Worm (Caenorhabditis elegans): ENCODE measurements around the gene slc-25A29.

Gene slc-25A29

DNA sequence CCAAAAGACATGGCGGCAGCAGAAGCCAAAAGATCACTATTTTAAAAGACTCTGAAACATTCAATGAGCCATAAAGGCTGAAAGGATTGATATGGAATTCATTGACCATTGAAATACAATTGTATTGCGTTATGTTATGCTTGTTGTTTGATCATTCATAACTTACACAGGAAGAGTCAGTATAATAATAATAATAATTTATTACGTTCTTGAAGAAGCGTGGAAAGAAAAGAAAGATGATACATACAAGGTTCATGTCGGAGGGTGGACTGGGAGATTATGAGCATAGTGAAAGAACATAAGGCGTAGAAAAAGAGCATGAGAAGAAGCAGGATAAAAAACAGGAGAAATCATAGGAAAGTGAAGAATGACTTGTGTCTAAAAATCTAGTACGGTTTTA is 17.9 kb downstream of the slc-25A29 start, which contains the start of gene F43D2.7:
TSS of gene F43D2.7 (minus strand) at position 101 of the 400 bp plus-strand sequence.
- TF ChIP-seq unc-62 (GFP tag; optimal IDR thresholded peaks at IDR 0.05) = no peak

DNA sequence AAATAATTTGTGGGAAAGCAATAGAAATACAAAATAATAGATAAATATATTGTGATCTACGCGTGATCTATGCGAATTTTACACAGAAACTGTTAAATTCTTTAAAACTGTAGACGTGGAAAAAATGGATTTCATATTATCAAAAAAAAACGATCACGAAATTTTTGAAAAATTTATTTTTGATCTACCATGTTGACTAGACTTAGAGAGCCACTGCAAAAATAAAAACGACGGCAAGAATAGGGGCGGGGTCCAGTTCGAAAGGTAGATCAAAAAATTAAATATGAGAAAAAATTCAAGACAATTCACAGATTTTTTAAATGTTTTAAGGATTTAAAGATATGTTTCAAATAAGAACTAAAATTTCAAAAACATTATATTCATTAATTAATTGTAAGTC is 19.9 kb downstream of the slc-25A29 start:
- TF ChIP-seq unc-62 (GFP tag; optimal IDR thresholded peaks at IDR 0.05) = no peak

DNA sequence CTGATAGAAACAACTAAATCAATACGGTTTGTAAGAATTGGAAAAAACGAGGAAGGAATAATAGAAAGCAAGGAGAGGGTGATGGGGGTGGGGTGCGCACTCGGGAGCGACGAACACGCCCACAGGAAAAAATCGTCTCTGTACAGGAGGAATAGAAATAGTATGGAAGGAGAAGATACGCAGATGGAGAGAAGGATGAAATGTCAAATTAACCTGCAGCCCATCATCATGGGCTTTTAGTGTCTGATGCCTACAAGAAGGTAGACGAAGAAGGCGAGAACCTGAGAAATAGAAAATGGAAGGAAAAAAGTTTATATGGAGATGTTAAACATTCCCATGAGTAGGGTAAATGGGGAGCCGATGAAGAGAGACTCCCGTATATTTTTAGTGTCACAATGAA is 22.9 kb downstream of the slc-25A29 start, which contains the start of gene F43D2.6:
TSS of gene F43D2.6 (minus strand) at position 62 of the 400 bp plus-strand sequence.
- no peak for TF ChIP-seq unc-62 (GFP tag; optimal IDR thresholded peaks at IDR 0.05)

DNA sequence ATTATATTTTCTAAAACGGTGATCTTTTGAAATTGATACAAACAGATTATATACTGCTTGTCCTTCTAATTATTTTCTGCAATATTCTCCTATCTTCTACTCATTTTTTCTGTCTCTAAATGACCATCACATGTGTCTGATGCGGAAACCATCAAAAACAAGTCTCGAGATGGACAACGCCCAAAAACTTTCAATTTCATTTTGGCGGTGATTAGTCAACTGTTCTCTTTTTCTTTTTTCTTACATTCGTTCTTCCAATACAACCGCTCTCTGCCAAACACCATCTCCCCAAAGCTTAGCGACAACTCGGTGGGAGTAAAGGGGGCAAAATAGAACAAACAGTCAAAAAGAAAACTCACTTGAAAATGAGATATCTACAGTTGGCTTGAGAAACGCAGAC is 24.7 kb downstream of the slc-25A29 start:
- TF ChIP-seq unc-62 (GFP tag; optimal IDR thresholded peaks at IDR 0.05) = no peak

DNA sequence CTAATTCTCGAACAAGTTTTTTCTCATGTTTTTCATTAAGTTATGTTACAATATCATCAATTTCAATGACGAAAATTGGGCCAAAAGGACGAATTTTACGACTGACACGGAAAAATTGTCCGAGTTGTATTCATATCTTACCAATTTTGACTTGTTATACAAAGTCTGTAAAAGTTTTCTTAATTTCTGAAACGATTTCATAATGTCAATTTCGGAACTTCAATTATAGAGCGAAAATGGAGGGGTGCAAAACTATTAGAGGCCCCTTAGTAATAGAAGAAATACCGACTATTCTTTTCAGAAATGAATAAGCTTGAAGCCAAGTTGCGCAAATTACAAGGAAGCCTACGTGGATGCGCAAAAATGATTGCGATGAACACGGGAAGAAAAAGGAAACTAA is 26.4 kb downstream of the slc-25A29 start, which contains the start of gene F43D2.3:
TSS of gene F43D2.3 (plus strand) at position 301 of the 400 bp plus-strand sequence.
- no peak for TF ChIP-seq unc-62 (GFP tag; optimal IDR thresholded peaks at IDR 0.05)

DNA sequence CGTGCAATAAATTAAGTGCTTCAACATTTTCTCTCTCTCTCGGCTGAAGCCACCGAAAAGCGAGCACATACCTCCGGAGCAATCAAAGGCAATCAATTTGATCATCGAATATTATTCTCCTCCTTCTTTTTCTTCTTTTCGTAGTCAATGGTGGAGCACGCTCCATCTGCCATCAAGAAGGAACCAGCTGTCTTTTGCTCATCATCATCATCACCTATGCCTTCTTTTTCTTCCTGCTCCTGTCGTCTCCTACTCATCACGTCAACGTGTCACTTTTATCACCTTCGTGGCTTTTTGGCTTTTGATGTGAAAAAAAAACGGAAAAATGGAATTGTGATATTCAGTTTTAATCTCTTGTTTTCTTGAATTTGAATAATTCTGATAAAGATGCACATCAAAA is 32.3 kb downstream of the slc-25A29 start:
- no peak for TF ChIP-seq unc-62 (GFP tag; optimal IDR thresholded peaks at IDR 0.05)

DNA sequence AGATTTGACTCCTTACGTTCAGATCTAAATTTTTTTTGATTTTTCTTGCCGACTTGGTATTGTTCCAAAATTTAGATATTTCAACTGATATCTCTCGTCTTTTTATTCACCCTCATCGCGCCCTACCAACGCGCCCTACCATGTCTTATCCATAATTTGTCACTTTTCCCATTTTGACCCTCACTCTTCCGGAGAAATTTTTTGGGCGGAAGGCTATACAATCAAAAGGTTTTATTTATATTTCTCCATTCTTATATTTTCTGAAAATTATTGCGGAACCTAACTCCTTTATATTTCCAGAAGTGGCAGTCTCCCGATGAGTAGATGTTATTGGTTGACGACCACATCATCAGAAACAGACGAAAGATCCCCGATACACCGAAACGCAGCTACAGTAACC is 37.1 kb downstream of the slc-25A29 start, which contains the start of gene hot-1:
TSS of gene hot-1 (plus strand) at position 301 of the 400 bp plus-strand sequence.
- no peak for TF ChIP-seq unc-62 (GFP tag; optimal IDR thresholded peaks at IDR 0.05)

DNA sequence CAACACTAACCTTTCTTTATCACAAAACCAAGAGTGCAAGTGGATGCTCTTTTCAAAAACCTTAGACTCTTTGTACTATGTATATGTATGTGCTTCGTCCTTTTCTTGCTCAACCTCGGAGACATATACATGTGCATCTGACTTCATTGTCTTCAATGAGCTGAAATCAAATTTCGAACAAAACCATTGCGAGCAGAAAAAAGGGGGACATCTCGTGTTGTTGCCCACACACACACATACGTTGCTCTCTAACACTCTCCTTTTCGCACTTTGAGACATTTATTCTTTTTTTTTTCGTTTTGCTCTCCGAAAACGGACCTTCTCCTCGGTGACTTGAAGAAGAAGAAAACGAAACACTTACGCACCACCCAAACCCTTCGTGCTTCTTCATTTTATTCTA is 37.7 kb downstream of the slc-25A29 start:
- no peak for TF ChIP-seq unc-62 (GFP tag; optimal IDR thresholded peaks at IDR 0.05)

DNA sequence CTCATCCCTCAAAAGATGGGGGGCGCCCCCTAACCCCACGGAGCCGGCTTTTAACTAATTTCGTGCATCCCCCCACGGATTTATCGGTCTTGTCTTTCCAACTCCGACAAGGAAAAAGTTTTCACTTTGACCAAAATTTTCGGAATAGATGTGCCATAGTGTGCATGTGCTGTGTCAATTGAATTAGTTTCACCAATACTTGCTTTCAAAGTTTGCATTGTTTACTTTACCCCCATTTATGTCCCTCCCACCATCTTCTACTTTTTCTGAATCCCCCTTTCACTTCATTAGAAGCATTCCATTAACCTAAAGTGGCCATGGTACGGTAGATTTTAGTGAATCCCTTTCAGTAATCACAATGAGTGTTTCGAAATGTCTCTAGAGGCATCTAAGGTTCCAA is 40.3 kb downstream of the slc-25A29 start:
- no peak for TF ChIP-seq unc-62 (GFP tag; optimal IDR thresholded peaks at IDR 0.05)

DNA sequence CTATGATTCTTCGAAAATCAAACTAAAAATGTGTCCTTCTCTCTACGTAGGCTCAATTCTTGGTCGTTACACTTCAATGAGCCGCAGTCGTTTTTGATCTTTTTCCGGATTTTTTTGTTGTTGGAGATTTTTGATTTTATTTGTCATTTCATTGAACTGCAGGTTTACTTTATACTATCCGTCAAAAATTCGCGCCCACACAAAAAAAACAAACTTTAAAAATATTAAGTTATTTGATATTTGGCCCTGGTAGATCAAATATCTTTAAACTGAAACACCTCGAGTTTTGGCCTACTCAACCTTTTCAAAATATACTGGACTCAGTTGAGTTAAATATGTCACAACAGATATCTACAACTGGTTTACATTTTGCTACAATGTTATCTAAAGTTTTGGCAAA is 42.3 kb downstream of the slc-25A29 start:
- no peak for TF ChIP-seq unc-62 (GFP tag; optimal IDR thresholded peaks at IDR 0.05)

DNA sequence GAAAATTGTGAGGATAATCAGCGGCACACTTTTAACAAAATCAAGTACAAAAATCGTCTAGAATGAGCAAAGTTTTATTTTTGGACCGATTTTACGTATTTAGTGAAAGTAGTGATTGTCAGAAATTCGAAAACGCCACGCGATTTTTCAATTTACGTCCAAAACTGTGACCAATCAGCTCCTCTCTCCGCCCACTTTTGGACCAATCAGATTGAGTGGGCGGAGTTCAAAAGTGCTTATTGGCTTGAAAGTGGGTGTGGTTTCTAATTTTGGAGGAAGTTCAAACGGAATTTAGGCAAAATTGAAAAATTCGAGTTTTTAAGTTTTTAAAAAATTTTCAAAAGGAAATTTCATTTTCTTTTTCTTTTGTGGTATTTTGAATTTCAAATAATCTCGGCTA is 43.5 kb downstream of the slc-25A29 start:
- no peak for TF ChIP-seq unc-62 (GFP tag; optimal IDR thresholded peaks at IDR 0.05)

DNA sequence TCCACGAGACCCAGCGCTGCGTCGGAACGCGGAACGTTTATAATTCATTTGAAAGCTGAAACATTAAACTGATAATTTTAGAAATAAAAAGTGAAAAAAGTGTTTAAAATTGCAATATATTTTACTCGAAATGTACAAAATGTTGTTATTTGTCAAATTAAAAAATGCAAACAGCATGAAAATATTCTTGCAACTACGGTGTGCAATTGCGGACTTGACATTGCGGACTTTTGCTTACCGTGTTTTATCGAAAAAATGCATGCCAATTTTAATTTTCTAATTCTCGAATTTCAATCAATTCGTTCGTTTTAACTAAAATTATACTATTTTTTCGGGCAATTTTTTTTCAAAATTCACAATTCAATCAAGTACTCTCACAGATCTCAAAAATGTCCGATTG is 45.8 kb downstream of the slc-25A29 start, which contains the start of the genes R11H6.5 and ccnk-1:
TSS of gene R11H6.5 (minus strand) at position 55 of the 400 bp plus-strand sequence.
TSS of gene ccnk-1 (plus strand) at position 381 of the 400 bp plus-strand sequence.
- TF ChIP-seq unc-62 (GFP tag; optimal IDR thresholded peaks at IDR 0.05) = no peak

DNA sequence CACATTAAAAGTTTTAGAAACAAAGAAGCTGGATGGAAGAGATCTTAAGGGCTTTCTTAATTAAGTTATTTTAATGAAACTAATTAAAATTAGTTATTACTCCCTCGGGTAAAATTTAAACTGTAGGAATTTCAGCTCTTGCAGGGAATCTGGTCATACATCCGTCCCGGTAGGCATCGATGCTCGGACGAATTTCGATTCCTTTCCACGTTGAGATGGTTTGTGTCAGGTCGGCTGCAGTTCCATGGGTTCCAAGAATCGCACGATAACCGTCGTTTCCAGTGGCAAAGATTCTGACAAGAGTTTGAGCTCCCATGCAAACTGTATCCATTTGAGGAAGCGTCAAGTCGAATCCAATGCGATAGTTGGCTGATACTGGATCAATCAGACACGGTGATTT is 47.2 kb downstream of the slc-25A29 start:
- TF ChIP-seq unc-62 (GFP tag; optimal IDR thresholded peaks at IDR 0.05) = no peak

DNA sequence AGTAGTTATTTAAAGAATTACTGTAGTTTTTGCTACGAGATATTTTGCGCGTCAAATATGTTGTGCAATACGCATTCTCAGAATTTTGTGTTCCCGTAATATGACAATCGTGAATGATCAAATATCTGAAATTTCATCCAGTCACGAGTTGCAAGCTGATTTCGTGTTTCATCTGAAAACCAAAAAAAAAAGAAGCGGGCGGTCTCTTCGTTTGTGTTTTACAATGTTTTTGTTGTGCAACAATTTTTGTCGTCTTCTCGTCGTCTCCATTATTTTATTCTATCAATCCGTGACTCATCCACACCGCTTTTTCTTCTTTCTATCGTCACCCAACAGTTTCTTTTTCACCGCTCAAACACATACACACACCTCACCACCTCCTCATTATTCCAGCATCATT is 48.3 kb downstream of the slc-25A29 start, which contains the start of gene R11H6.4:
TSS of gene R11H6.4 (plus strand) at position 301 of the 400 bp plus-strand sequence.
- no peak for TF ChIP-seq unc-62 (GFP tag; optimal IDR thresholded peaks at IDR 0.05)

DNA sequence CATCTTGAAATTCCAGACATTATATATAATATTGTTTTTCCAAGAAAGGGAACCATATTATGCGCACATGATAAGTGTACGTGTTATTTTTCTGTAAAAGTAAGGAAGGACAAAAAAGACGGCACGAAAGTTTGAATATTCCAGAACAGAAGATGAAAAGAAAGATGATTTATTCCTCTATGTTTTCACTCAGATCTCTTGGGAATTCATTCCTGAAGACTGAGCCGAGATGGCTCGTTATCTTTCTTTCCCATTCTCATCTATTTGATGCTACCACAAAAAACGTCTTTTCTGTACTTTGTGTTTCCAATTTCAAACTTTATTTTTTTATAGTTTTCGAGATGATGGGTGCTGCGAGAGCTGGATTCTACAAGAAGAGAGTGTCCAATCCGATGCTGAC is 54.2 kb downstream of the slc-25A29 start:
- no peak for TF ChIP-seq unc-62 (GFP tag; optimal IDR thresholded peaks at IDR 0.05)

Data from whole organism, dauer.